Worm (Caenorhabditis elegans) whole organism, mixed stage, embryonic: ENCODE data around the gene F32H5.1.

ENCODE experiments used
- elt-1 ChIP-seq: sonication (generic microtip); optimal IDR thresholded peaks from 2 replicates; lab custom pipeline; 2017; ENCODE audit warnings: missing genetic modification characterization, mild to moderate bottlenecking, missing compliant biosample characterization, antibody characterized with exemption, moderate library complexity, borderline replicate concordance; ENCODE audit not compliant: insufficient read depth
- elt-3 ChIP-seq: fragments of 150-350 bp; optimal IDR thresholded peaks from 2 replicates; lab custom pipeline; 2014; ENCODE audit warnings: missing biosample characterization, missing genetic modification characterization
- flh-1 ChIP-seq: fragments of 200-800 bp; sonication (Bioruptor generic); optimal IDR thresholded peaks from 2 replicates; lab custom pipeline; 2018; ENCODE audit warnings: mild to moderate bottlenecking, missing genetic modification characterization, moderate library complexity, missing compliant biosample characterization
- hlh-1 ChIP-seq: fragments of 150-350 bp; optimal IDR thresholded peaks from 2 replicates; lab custom pipeline; 2014; ENCODE audit warnings: missing biosample characterization, missing genetic modification reagents, missing genetic modification characterization
- lin-13 ChIP-seq: fragments of 150-350 bp; optimal IDR thresholded peaks from 2 replicates; lab custom pipeline; 2014; ENCODE audit warnings: missing biosample characterization, missing genetic modification characterization
- mls-2 ChIP-seq: sonication (generic microtip); optimal IDR thresholded peaks from 2 replicates; lab custom pipeline; 2016; ENCODE audit warnings: mild to moderate bottlenecking, missing genetic modification characterization, moderate library complexity, missing compliant biosample characterization
- nhr-28 ChIP-seq: fragments of 150-350 bp; optimal IDR thresholded peaks from 2 replicates; lab custom pipeline; 2014; ENCODE audit warnings: missing biosample characterization, missing genetic modification characterization
- nhr-76 ChIP-seq: sonication (generic microtip); optimal IDR thresholded peaks from 2 replicates; lab custom pipeline; 2017; ENCODE audit warnings: missing biosample characterization, missing genetic modification characterization
- snpc-4 ChIP-seq: fragments of 150-350 bp; optimal IDR thresholded peaks from 2 replicates; lab custom pipeline; 2014; ENCODE audit warnings: missing biosample characterization, missing genetic modification characterization
- sptf-1 ChIP-seq: sonication (generic microtip); optimal IDR thresholded peaks from 2 replicates; lab custom pipeline; 2017; ENCODE audit warnings: mild to moderate bottlenecking, missing genetic modification characterization, moderate library complexity, missing compliant biosample characterization
- unc-39 ChIP-seq: fragments of 150-350 bp; optimal IDR thresholded peaks from 2 replicates; lab custom pipeline; 2014; ENCODE audit warnings: missing biosample characterization, missing genetic modification characterization
- unc-62 ChIP-seq: fragments of 150-350 bp; optimal IDR thresholded peaks from 2 replicates; lab custom pipeline; 2014; ENCODE audit warnings: missing biosample characterization, missing genetic modification reagents, missing genetic modification characterization
- zip-8 ChIP-seq: fragments of 150-350 bp; optimal IDR thresholded peaks from 2 replicates; lab custom pipeline; 2014; ENCODE audit warnings: missing biosample characterization, missing genetic modification characterization
- ztf-11 ChIP-seq: fragments of 150-350 bp; optimal IDR thresholded peaks from 2 replicates; lab custom pipeline; 2014; ENCODE audit warnings: missing biosample characterization, missing genetic modification characterization

DNA sequence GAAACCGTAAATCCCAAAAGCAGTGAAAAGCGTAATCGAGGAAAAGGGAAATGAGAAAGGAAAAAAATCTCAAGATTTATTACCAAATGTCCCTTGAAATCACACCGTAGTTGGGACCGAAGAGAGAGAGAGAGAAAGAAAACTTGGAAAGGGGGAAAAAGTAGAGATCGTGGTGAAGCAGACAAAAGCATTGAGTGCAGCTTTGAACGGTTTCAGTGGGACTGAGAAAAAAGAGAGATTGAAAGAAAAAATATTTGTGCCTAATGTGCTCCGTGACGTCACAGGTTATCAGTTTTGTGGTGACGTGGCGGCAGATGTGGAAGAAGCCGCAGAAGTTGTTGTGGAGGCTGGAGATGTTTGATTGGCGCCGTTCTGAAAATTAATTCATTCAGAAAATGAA is 12.4 kb upstream of the F32H5.1 start:
- TF ChIP-seq unc-62 (GFP tag; lab: Kevin White, UChicago) (no peak), elt-1 (tag; lab: Kevin White, UChicago) (no peak), elt-3 (tag; lab: Kevin White, UChicago) (no peak), nhr-76 (tag; lab: Kevin White, UChicago) (no peak), snpc-4 (tag; lab: Kevin White, UChicago) (no peak), unc-39 (no peak), nhr-28 (no peak), hlh-1 (tag; lab: Kevin White, UChicago) (no peak), sptf-1 (tag; lab: Kevin White, UChicago) (no peak), ztf-11 (tag; lab: Kevin White, UChicago) (no peak), zip-8 (no peak), flh-1 (GFP tag; lab: Kevin White, UChicago) (no peak), mls-2 (tag; lab: Kevin White, UChicago) (no peak), lin-13 (no peak)
